Worm (Caenorhabditis elegans) whole organism, dauer: ENCODE results near the gene ZC477.7.

Experiments
- unc-62 ChIP-seq: sonication (generic microtip); optimal IDR thresholded peaks from 2 replicates; lab custom pipeline; 2017; ENCODE audit warnings: missing biosample characterization, missing genetic modification reagents, missing genetic modification characterization

The ZC477.7 gene

DNA sequence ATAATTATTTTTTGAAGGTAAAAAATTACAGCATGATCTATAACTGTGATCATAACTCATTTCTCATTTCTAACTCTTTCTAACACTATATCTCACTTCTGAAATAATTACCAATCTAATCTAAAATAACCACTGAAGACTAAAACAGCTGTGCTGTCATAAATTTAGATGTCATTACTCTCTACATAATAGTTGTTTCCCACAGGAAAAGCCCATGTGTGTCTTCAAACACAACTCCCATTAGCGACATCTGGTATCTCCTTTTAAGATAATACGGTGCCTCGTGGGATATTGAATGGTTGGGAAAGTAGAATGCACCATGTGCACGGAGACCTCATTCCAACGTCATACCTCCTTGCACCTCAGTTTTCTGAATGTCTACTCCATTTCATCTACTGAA is 46.2 kb downstream of the ZC477.7 start, which contains the start of gene Y43B11AL.1:
Gene Y43B11AL.1, plus strand, starts transcription at position 301 of the 400 bp plus-strand sequence.
- no peak for TF ChIP-seq unc-62 (GFP tag; lab: Kevin White, UChicago)

DNA sequence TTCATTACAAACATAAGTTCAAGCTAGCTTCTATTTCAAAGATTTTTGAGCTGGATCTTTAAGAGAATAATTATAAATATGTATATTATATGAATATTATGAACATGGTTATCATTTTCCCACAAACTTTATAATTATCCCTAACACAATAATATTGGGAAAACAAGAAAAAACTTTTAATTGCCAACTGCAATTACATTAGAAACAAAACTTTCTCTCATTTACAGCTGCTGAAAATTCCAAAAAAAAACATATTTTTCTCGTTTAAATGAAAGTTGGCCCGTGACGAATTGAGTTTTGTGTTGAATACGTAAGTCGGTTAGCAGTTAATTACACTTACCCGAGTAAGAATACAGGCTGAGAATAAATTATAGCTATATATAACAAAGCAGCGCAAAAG is 48.6 kb downstream of the ZC477.7 start:
- no peak for TF ChIP-seq unc-62 (GFP tag; lab: Kevin White, UChicago)
